Fruit fly (Drosophila melanogaster) whole organism, embryonic: ENCODE data around the gene EMC5.

Experiments
- Awh ChIP-seq: fragments of 200-800 bp; sonication (Bioruptor generic); IDR thresholded peaks from 2 replicates; pipeline ENCODE4, ENCODE4 v1.3.6; 2022; ENCODE audit warnings: missing biosample characterization, missing genetic modification characterization
- BtbVII ChIP-seq: fragments of 200-800 bp; sonication (Bioruptor generic); optimal IDR thresholded peaks from 3 replicates; lab custom pipeline; 2017; ENCODE audit warnings: missing biosample characterization, mild to moderate bottlenecking, missing genetic modification characterization
- CG10321 ChIP-seq: fragments of 200-800 bp; sonication (Bioruptor generic); IDR thresholded peaks from 2 replicates; pipeline ENCODE4 v1.3.6; 2022; ENCODE audit warnings: missing biosample characterization, missing genetic modification characterization
- CG11398 ChIP-seq: fragments of 200-800 bp; sonication (Bioruptor generic); optimal IDR thresholded peaks from 2 replicates; lab custom pipeline; 2016; ENCODE audit warnings: missing biosample characterization, missing genetic modification characterization
- CG14965 ChIP-seq: fragments of 200-800 bp; sonication (Bioruptor generic); optimal IDR thresholded peaks from 2 replicates; lab custom pipeline; 2016; ENCODE audit warnings: missing biosample characterization, missing genetic modification characterization, borderline replicate concordance
- CG17186 ChIP-seq: fragments of 200-800 bp; sonication (Bioruptor generic); optimal IDR thresholded peaks from 3 replicates; lab custom pipeline; 2017; ENCODE audit warnings: missing biosample characterization, missing genetic modification reagents, missing genetic modification characterization
- CG2116 ChIP-seq: fragments of 200-800 bp; sonication (Bioruptor generic); optimal IDR thresholded peaks from 3 replicates; lab custom pipeline; 2018; ENCODE audit warnings: missing biosample characterization, mild to moderate bottlenecking, missing genetic modification characterization
- CG2875 ChIP-seq: fragments of 200-800 bp; sonication (Bioruptor generic); optimal IDR thresholded peaks from 2 replicates; lab custom pipeline; 2017; ENCODE audit warnings: missing biosample characterization, mild to moderate bottlenecking, missing genetic modification characterization, missing genetic modification reagents
- CG31224 ChIP-seq: fragments of 200-800 bp; sonication (Bioruptor generic); IDR thresholded peaks from 2 replicates; pipeline ENCODE4 v1.3.6; 2022; ENCODE audit warnings: missing biosample characterization, missing genetic modification characterization
- CG34422 ChIP-seq: fragments of 200-800 bp; sonication (Bioruptor generic); IDR thresholded peaks from 3 replicates; pipeline ENCODE4 v1.3.6; 2022; ENCODE audit warnings: missing biosample characterization, missing genetic modification characterization
- CG3726 ChIP-seq: fragments of 200-800 bp; sonication (Bioruptor generic); IDR thresholded peaks from 3 replicates; pipeline ENCODE4, ENCODE4 v1.3.6; 2022; ENCODE audit warnings: missing biosample characterization, missing genetic modification characterization
- CG4282 ChIP-seq: fragments of 200-800 bp; sonication (Bioruptor generic); optimal IDR thresholded peaks from 2 replicates; lab custom pipeline; 2016; ENCODE audit warnings: missing biosample characterization, missing genetic modification characterization
- CG4404 ChIP-seq: fragments of 200-800 bp; sonication (Bioruptor generic); IDR thresholded peaks from 2 replicates; pipeline ENCODE4 v1.3.6; 2022; ENCODE audit warnings: missing biosample characterization, missing genetic modification characterization
- CG4424 ChIP-seq: fragments of 200-800 bp; sonication (Bioruptor generic); optimal IDR thresholded peaks from 3 replicates; lab custom pipeline; 2016; ENCODE audit warnings: missing biosample characterization, missing genetic modification characterization
- CG5245 ChIP-seq: fragments of 200-800 bp; sonication (Bioruptor generic); optimal IDR thresholded peaks from 3 replicates; lab custom pipeline; 2016; ENCODE audit warnings: missing biosample characterization, missing genetic modification characterization
- CG6175 ChIP-seq: fragments of 200-800 bp; sonication (Bioruptor generic); IDR thresholded peaks from 3 replicates; pipeline ENCODE4 v1.3.6; 2022; ENCODE audit warnings: missing biosample characterization, missing genetic modification characterization
- CG6854 ChIP-seq: fragments of 200-800 bp; sonication (Bioruptor generic); optimal IDR thresholded peaks from 3 replicates; lab custom pipeline; 2017; ENCODE audit warnings: missing biosample characterization, mild to moderate bottlenecking, missing genetic modification characterization
- CG8281 ChIP-seq: fragments of 200-800 bp; sonication (Bioruptor generic); optimal IDR thresholded peaks from 2 replicates; lab custom pipeline; 2018; ENCODE audit warnings: missing biosample characterization, mild to moderate bottlenecking, missing genetic modification characterization, moderate library complexity
- Camta ChIP-seq: fragments of 200-800 bp; sonication (Bioruptor generic); optimal IDR thresholded peaks from 2 replicates; lab custom pipeline; 2016; ENCODE audit warnings: missing biosample characterization, missing genetic modification characterization
- Hr39 ChIP-seq: fragments of >200 bp; optimal IDR thresholded peaks from 2 replicates; lab custom pipeline; 2017
- NC2α ChIP-seq: fragments of 200-800 bp; sonication (Bioruptor generic); optimal IDR thresholded peaks from 2 replicates; lab custom pipeline; 2016; ENCODE audit warnings: missing biosample characterization, missing genetic modification characterization
- NK7.1 ChIP-seq: fragments of 200-800 bp; sonication (Bioruptor generic); optimal IDR thresholded peaks from 3 replicates; lab custom pipeline; 2016; ENCODE audit warnings: missing biosample characterization, missing genetic modification characterization
- Nf-YB ChIP-seq: fragments of 200-800 bp; sonication (Bioruptor generic); optimal IDR thresholded peaks from 3 replicates; lab custom pipeline; 2019; ENCODE audit warnings: missing biosample characterization, mild to moderate bottlenecking, missing genetic modification characterization, moderate library complexity
- Rx ChIP-seq: fragments of 200-800 bp; sonication (Bioruptor generic); IDR thresholded peaks from 2 replicates; pipeline ENCODE4 v1.3.6; 2022; ENCODE audit warnings: missing biosample characterization, missing genetic modification characterization
- Sry-β ChIP-seq: fragments of 200-800 bp; sonication (Bioruptor generic); optimal IDR thresholded peaks from 2 replicates; lab custom pipeline; 2018; ENCODE audit warnings: missing biosample characterization, mild to moderate bottlenecking, missing genetic modification characterization, moderate library complexity
- Usf ChIP-seq: fragments of 200-800 bp; sonication (Bioruptor generic); optimal IDR thresholded peaks from 2 replicates; lab custom pipeline; 2017; ENCODE audit warnings: missing genotype, missing biosample characterization, missing genetic modification characterization
- abd-A ChIP-seq: fragments of 200-800 bp; sonication (Bioruptor generic); optimal IDR thresholded peaks from 3 replicates; lab custom pipeline; 2019; ENCODE audit warnings: missing biosample characterization, mild to moderate bottlenecking, missing genetic modification characterization, moderate library complexity
- bcd ChIP-seq: fragments of 200-800 bp; sonication (Bioruptor generic); optimal IDR thresholded peaks from 2 replicates; lab custom pipeline; 2017; ENCODE audit warnings: missing biosample characterization, mild to moderate bottlenecking, missing genetic modification characterization
- br ChIP-seq: fragments of >200 bp; optimal IDR thresholded peaks from 2 replicates; lab custom pipeline; 2017
- da ChIP-seq: fragments of 200-800 bp; sonication (Bioruptor generic); optimal IDR thresholded peaks from 2 replicates; lab custom pipeline; 2016; ENCODE audit warnings: missing biosample characterization, missing genetic modification characterization
- ems ChIP-seq: fragments of 200-800 bp; sonication (Bioruptor generic); optimal IDR thresholded peaks from 3 replicates; lab custom pipeline; 2016; ENCODE audit warnings: missing biosample characterization, missing genetic modification characterization
- ftz-f1 ChIP-seq: fragments of 200-800 bp; sonication (Bioruptor generic); optimal IDR thresholded peaks from 2 replicates; lab custom pipeline; 2016; ENCODE audit warnings: missing biosample characterization, missing genetic modification characterization
- gcm2 ChIP-seq: fragments of 200-800 bp; sonication (Bioruptor generic); optimal IDR thresholded peaks from 2 replicates; lab custom pipeline; 2016; ENCODE audit warnings: missing biosample characterization, missing genetic modification characterization
- grn ChIP-seq: fragments of 200-800 bp; sonication (Bioruptor generic); optimal IDR thresholded peaks from 3 replicates; lab custom pipeline; 2017; ENCODE audit warnings: missing biosample characterization, missing genetic modification characterization
- gsb ChIP-seq: fragments of 200-800 bp; sonication (Bioruptor generic); IDR thresholded peaks from 2 replicates; pipeline ENCODE4 v1.3.6; 2022; ENCODE audit warnings: missing biosample characterization, missing genetic modification characterization
- inv ChIP-seq: fragments of 200-800 bp; sonication (Bioruptor generic); IDR thresholded peaks from 2 replicates; pipeline ENCODE4 v1.3.6; 2022; ENCODE audit warnings: missing biosample characterization, missing genetic modification characterization; ENCODE audit not compliant: partially characterized antibody
- klu ChIP-seq: fragments of 200-800 bp; sonication (Bioruptor generic); IDR thresholded peaks from 2 replicates; pipeline ENCODE4 v1.3.6; 2022; ENCODE audit warnings: missing biosample characterization, missing genetic modification characterization
- lab ChIP-seq: fragments of 200-800 bp; sonication (Bioruptor generic); optimal IDR thresholded peaks from 3 replicates; lab custom pipeline; 2017; ENCODE audit warnings: missing biosample characterization, missing genetic modification characterization, mild to moderate bottlenecking, moderate library complexity, missing genetic modification reagents
- p53 ChIP-seq: fragments of 200-800 bp; sonication (Bioruptor generic); optimal IDR thresholded peaks from 2 replicates; lab custom pipeline; 2016; ENCODE audit warnings: missing biosample characterization, missing genetic modification characterization
- pan ChIP-seq, 4 experiments: fragments of >200 bp in 3 of 4; fragments of 200-800 bp in 1 of 4; sonication (Bioruptor generic) in 1 of 4; optimal IDR thresholded peaks in 3 of 4; IDR thresholded peaks in 1 of 4; 2 replicates each; pipeline versions ENCODE4 v1.3.6 to Lab custom; 2017 to 2022; ENCODE audit warnings: missing biosample characterization in 2 of 4, missing genetic modification characterization in 2 of 4, mixed read lengths in 1 of 4
- phol ChIP-seq: fragments of 200-800 bp; sonication (Bioruptor generic); optimal IDR thresholded peaks from 3 replicates; lab custom pipeline; 2018; ENCODE audit warnings: missing biosample characterization, mild to moderate bottlenecking, missing genetic modification characterization, moderate library complexity
- prd ChIP-seq, 3 experiments: fragments of >200 bp in 2 of 3; fragments of 200-800 bp in 1 of 3; sonication (Bioruptor generic) in 1 of 3; optimal IDR thresholded peaks in 2 of 3; IDR thresholded peaks in 1 of 3; 2 replicates in 2 of 3; 3 replicates in 1 of 3; pipeline versions ENCODE4 v1.3.6 to Lab custom; 2017 to 2022; ENCODE audit warnings: missing biosample characterization in 1 of 3, missing genetic modification characterization in 1 of 3
- sim ChIP-seq: fragments of 200-800 bp; sonication (Bioruptor generic); IDR thresholded peaks from 2 replicates; pipeline ENCODE4 v1.3.6; 2022; ENCODE audit warnings: missing biosample characterization, missing genetic modification characterization
- slou ChIP-seq: fragments of 200-800 bp; sonication (Bioruptor generic); optimal IDR thresholded peaks from 3 replicates; lab custom pipeline; 2016; ENCODE audit warnings: missing biosample characterization, missing genetic modification characterization
- tll ChIP-seq, 2 experiments: fragments of 200-800 bp in 1 of 2; fragments of >200 bp in 1 of 2; sonication (Bioruptor generic) in 1 of 2; optimal IDR thresholded peaks; 2 replicates each; lab custom pipeline; 2017 to 2019; ENCODE audit warnings: missing biosample characterization in 2 of 2, missing genetic modification characterization in 2 of 2, mild to moderate bottlenecking in 1 of 2, moderate library complexity in 1 of 2
- trh ChIP-seq: fragments of 200-800 bp; sonication (Bioruptor generic); optimal IDR thresholded peaks from 2 replicates; lab custom pipeline; 2016; ENCODE audit warnings: missing biosample characterization, missing genetic modification characterization
- vnd ChIP-seq: fragments of 200-800 bp; sonication (Bioruptor generic); IDR thresholded peaks from 3 replicates; pipeline ENCODE4 v1.3.6; 2022; ENCODE audit warnings: missing biosample characterization, missing genetic modification characterization; ENCODE audit not compliant: partially characterized antibody
- z ChIP-seq: fragments of 200-800 bp; sonication (Bioruptor generic); IDR thresholded peaks from 3 replicates; pipeline ENCODE4 v1.3.6; 2022; ENCODE audit warnings: missing biosample characterization, missing genetic modification characterization
- zfh2 ChIP-seq: fragments of 200-800 bp; sonication (Bioruptor generic); optimal IDR thresholded peaks from 2 replicates; lab custom pipeline; 2016; ENCODE audit warnings: missing biosample characterization, missing genetic modification characterization

The EMC5 gene

DNA sequence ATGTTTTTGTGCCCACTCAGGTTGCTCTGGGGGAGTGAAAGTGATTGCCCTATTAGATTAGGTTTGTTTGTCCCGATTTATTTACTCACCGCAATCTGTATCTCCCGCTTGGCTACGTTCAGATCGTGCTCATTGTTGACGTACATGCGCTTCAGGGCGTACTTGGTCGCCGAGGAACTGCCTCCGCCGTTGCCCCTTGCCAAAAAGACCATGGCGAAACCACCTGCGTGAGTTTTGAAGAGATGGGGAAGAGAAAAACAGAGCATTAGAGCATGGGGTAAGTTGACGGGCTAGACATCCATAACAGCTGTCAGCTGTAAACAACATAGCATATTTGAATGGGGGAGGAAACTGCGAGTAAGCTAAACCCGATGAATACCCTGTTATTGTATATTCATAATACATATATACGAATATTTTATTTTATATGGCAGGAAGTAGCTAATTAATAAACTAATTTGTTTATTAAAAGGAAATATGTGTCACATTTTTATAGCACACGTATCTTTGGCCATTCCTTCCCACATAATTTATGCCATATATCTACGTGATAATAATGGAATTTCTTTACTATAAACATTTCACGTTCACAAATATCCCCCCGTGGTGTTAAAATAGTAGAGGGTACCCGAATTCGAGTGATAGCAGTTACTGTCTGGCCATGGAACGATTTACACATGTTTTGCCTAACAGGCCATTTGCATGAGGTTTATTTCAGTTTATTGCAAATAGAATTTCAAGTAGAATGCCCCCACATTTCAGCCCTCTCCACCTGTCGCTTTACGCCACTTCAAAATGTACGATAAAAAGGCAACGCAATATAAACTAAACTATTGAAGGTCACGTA, 21.9 kb upstream of the EMC5 start (continued):
- no peak for TF ChIP-seq trh (GFP tag; lab: Kevin White, UChicago)
- TF ChIP-seq pan (optimal IDR thresholded peaks at IDR 0.05; lab: Kevin White, UChicago) = peak in 1 of 2 experiments; percentile 16
- peak in 1 of 2 experiments; percentile 10 for TF ChIP-seq pan (GFP tag; optimal IDR thresholded peaks at IDR 0.05 in 1 of 2, IDR thresholded peaks at IDR 0.05 in 1 of 2)
- TF ChIP-seq CG11398 (GFP tag; lab: Kevin White, UChicago) = no peak
- TF ChIP-seq z = no peak
- no peak for TF ChIP-seq CG6175
- no peak for TF ChIP-seq NK7.1
- TF ChIP-seq klu (GFP tag; lab: Robert Waterston, UW) = 0 out of 2 replicates have a peak, but pooled peaks have one; percentile 6
- TF ChIP-seq p53 (GFP tag; lab: Kevin White, UChicago) = no peak
- TF ChIP-seq CG10321 = no peak
- no peak for TF ChIP-seq abd-A (tag; lab: Kevin White, UChicago)
- TF ChIP-seq br (lab: Kevin White, UChicago) = no peak
- TF ChIP-seq CG31224 (GFP tag; lab: Robert Waterston, UW) = no peak
- no peak for TF ChIP-seq sim (GFP tag; lab: Robert Waterston, UW)
- no peak for TF ChIP-seq CG34422 (GFP tag; lab: Robert Waterston, UW)
- peak; percentile 24 for TF ChIP-seq bcd (GFP tag; lab: Kevin White, UChicago)
- TF ChIP-seq Usf (GFP tag; lab: Kevin White, UChicago) = no peak
- no peak for TF ChIP-seq Awh (GFP tag; lab: Robert Waterston, UW)
- TF ChIP-seq CG6854 (GFP tag; lab: Kevin White, UChicago) = peak; percentile 4
- TF ChIP-seq gcm2 (GFP tag; lab: Kevin White, UChicago) = no peak
- no peak for TF ChIP-seq CG3726 (GFP tag; lab: Robert Waterston, UW)
- no peak for TF ChIP-seq CG2875 (GFP tag; lab: Kevin White, UChicago)
- no peak for TF ChIP-seq CG4282 (GFP tag; lab: Kevin White, UChicago)
- TF ChIP-seq CG4424 (GFP tag; lab: Kevin White, UChicago) = no peak
- no peak for TF ChIP-seq grn (GFP tag; lab: Kevin White, UChicago)
- no peak for TF ChIP-seq Rx
- TF ChIP-seq Sry-β (GFP tag; lab: Kevin White, UChicago) = no peak
- no peak for TF ChIP-seq vnd (GFP tag; lab: Robert Waterston, UW)
- TF ChIP-seq Nf-YB (GFP tag; lab: Kevin White, UChicago) = peak; percentile 37
- TF ChIP-seq CG5245 (GFP tag; lab: Kevin White, UChicago) = no peak
- peak; percentile 51 for TF ChIP-seq BtbVII
- TF ChIP-seq Hr39 (lab: Kevin White, UChicago) = no peak
- TF ChIP-seq ftz-f1 (GFP tag; lab: Kevin White, UChicago) = no peak
- TF ChIP-seq prd (optimal IDR thresholded peaks at IDR 0.05; lab: Kevin White, UChicago) = no peak
- peak; percentile 33; the same call in 1 of the 3 replicates for TF ChIP-seq prd (GFP tag; IDR thresholded peaks at IDR 0.05; lab: Robert Waterston, UW)
- TF ChIP-seq ems (GFP tag; lab: Kevin White, UChicago) = no peak
- no peak for TF ChIP-seq inv
- no peak for TF ChIP-seq CG14965 (GFP tag; lab: Kevin White, UChicago)
- no peak for TF ChIP-seq Camta (GFP tag; lab: Kevin White, UChicago)
- no peak for TF ChIP-seq slou (GFP tag; lab: Kevin White, UChicago)
- no peak for TF ChIP-seq zfh2 (GFP tag; lab: Kevin White, UChicago)
- no peak for TF ChIP-seq da (GFP tag; lab: Kevin White, UChicago)
- peak; percentile 37 for TF ChIP-seq phol (tag; lab: Kevin White, UChicago)
- TF ChIP-seq CG8281 = no peak
- peak; percentile 16; the same call in 1 of the 2 replicates for TF ChIP-seq CG4404 (GFP tag; lab: Robert Waterston, UW)
- 0 out of 2 replicates have a peak, but pooled peaks have one; percentile 5 for TF ChIP-seq gsb (GFP tag; lab: Robert Waterston, UW)
- no peak for TF ChIP-seq CG17186 (GFP tag; lab: Kevin White, UChicago)
- TF ChIP-seq lab (GFP tag; lab: Kevin White, UChicago) = peak; percentile 59
- no peak for TF ChIP-seq CG2116 (GFP tag; lab: Kevin White, UChicago)
- TF ChIP-seq NC2α = no peak
- no peak for TF ChIP-seq tll (GFP tag; optimal IDR thresholded peaks at IDR 0.05; lab: Kevin White, UChicago)
